Worm (Caenorhabditis elegans): ENCODE results near the gene fan-1.

The fan-1 gene

DNA sequence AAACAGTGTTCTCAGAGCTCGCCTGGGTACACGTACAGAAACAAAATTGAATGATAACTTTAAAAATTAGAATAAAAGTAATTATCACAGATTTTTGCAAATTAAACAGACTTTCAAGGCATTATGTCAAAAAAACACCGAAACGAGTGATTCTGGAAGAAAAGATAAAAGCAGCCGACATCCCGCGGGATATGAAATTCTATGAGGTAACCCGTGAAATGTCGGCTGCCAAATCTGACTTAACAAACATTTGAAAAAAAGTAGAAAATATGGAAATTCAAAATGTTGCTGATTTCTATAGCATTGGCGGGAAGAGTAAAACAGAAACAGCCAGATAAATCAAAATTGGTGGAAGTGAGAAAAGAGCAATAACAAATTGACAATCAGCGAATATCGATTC, 17.1 kb downstream of the fan-1 start:
- peak; percentile 13 for TF ChIP-seq snpc-4 (tag; optimal IDR thresholded peaks at IDR 0.05)
- TF ChIP-seq unc-86 (tag; optimal IDR thresholded peaks at IDR 0.05) = no peak
- TF ChIP-seq hpl-2 (GFP tag; optimal IDR thresholded peaks at IDR 0.05) = no peak
- TF ChIP-seq egl-27 (tag; optimal IDR thresholded peaks at IDR 0.05) = no peak

DNA sequence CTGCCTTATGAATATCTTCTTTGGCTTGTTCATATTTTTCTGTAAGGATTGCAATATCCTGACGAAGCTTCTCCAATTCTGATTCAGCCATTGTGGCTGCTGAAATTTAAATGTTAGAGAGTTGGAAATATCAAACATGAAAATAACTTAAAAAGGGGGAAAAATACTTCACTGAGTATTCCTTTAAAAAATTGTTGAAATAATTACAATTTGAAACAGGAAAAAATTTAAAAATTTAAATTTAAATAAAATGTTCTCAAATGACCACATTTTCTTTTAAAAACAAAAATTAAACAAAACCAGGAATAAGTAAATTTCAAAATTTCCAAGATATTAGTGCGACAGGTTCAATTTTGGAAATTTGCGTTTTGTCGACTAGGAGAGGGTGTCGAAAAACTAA, 23.8 kb downstream of the fan-1 start, which contains the start of gene bicd-1:
TSS of gene bicd-1 (minus strand) at position 101 of the 400 bp plus-strand sequence.
- no peak for TF ChIP-seq elt-3 (tag; optimal IDR thresholded peaks at IDR 0.05)
- no peak for TF ChIP-seq fos-1 (tag; optimal IDR thresholded peaks at IDR 0.05)
- TF ChIP-seq sptf-1 (tag; optimal IDR thresholded peaks at IDR 0.05) = no peak

DNA sequence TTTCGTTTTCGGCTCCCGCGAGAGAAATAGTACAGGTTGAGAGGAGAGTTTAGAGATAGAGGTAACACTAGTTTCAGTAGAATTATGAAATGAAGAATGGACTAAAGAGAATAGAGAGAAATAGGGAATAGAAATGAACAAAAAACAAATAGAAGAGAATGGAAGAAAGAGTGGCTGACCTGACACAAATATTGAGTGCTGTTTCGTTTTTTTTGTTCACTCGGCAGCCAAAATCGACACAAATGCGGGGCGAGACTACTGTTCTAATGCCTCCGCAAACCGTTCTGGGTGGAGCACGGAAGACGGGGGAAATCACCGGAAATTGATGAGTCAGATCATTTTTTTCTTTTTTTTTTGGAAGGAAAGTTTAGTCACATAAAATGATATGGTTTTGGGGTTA, 24.2 kb downstream of the fan-1 start:
- TF ChIP-seq snu-23 (GFP tag; optimal IDR thresholded peaks at IDR 0.05) = peak; percentile 4
- no peak for TF ChIP-seq efl-1 (optimal IDR thresholded peaks at IDR 0.05)
- peak in 1 of 2 experiments; percentile 84 for TF ChIP-seq efl-1 (GFP tag; optimal IDR thresholded peaks at IDR 0.05 in 1 of 2)
- no peak for TF ChIP-seq nhr-11 (tag; optimal IDR thresholded peaks at IDR 0.05)

DNA sequence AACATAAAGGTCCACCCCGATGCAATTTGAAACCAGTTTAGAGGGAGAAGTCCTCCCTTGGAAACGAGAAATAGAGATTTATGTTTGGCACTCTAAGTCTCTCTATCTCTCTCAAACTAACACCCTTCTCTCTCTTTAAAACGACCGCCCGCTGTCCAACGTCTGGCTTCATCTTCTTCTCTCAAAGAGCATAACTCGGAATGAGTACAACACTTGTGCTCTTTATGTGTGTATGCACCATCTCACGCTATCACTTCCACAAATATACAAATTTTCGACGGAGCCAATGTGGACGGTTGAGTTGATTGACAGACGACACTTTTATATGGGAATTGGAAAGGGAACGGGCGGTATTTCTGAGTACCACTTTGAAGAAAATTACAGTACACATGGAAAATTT, 25.9 kb downstream of the fan-1 start:
- TF ChIP-seq alr-1 (tag; optimal IDR thresholded peaks at IDR 0.05; ENCODE audit: borderline replicate concordance) (no peak), nhr-71 (tag; optimal IDR thresholded peaks at IDR 0.05) (peak; percentile 26), efl-1 (optimal IDR thresholded peaks at IDR 0.05) (peak in 1 of 2 experiments; percentile 18), efl-1 (GFP tag; optimal IDR thresholded peaks at IDR 0.05 in 1 of 2) (no peak), pqm-1 (tag; optimal IDR thresholded peaks at IDR 0.05) (no peak), ceh-82 (tag; optimal IDR thresholded peaks at IDR 0.05) (peak in 1 of 3 experiments; percentile 20), lin-35 (GFP tag; optimal IDR thresholded peaks at IDR 0.05) (peak in 1 of 2 experiments; percentile 31), dsc-1 (tag; optimal IDR thresholded peaks at IDR 0.05) (peak; percentile 9)

DNA sequence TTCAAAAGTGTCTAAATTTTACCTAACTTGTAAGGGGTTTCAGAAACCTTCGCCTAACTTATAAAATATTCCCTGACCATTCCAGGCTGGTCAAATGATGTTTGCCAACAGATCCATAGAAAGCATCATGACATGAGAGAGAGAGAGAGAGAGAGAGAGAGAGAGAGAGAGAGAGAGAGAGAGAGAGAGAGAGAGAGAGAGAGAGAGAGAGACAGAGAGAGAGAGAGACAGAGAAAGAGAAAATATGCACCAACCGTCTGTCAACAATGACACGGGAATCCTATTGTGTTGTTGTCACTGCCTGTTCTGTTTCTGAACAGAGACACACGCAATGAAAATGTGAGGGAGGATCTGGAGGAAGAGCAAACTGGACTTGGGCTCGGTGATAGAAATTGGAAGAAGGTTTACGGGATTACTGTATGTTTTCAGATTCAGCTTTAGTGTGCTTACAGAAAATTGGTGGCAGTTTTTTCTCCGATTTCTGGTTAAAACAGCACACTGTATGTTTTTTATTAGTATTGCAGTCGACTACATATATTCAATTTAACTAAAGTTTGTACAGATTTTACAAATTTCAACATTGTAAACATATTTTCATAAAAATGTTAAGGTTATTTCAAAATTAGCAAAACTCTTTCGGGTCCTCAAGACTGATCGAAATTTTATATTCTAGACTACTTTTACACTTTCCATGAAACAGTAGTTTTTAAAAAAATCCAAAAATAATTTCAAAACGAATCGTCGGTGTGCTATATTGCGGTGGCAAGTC, 27.7 kb downstream of the fan-1 start:
- TF ChIP-seq aha-1 (tag; optimal IDR thresholded peaks at IDR 0.05) (no peak), lin-14 (GFP tag; optimal IDR thresholded peaks at IDR 0.05) (peak; percentile 13), snpc-4 (tag; optimal IDR thresholded peaks at IDR 0.05) (no peak), nhr-19 (GFP tag; conservative IDR thresholded peaks at IDR 0.05) (no peak), mab-9 (GFP tag; IDR thresholded peaks at IDR 0.05) (no peak), lin-35 (GFP tag; optimal IDR thresholded peaks at IDR 0.05) (peak in 1 of 2 experiments; percentile 47), nhr-90 (tag; optimal IDR thresholded peaks at IDR 0.05; ENCODE audit: poor library complexity) (no peak), dpl-1 (GFP tag; optimal IDR thresholded peaks at IDR 0.05) (no peak), nhr-77 (tag; optimal IDR thresholded peaks at IDR 0.05) (no peak), lsy-2 (tag; optimal IDR thresholded peaks at IDR 0.05) (no peak), mep-1 (tag; optimal IDR thresholded peaks at IDR 0.05) (peak; percentile 40), efl-1 (optimal IDR thresholded peaks at IDR 0.05) (peak; percentile 12 to 27), efl-1 (GFP tag; optimal IDR thresholded peaks at IDR 0.05 in 1 of 2) (no peak), vab-15 (tag; optimal IDR thresholded peaks at IDR 0.05) (no peak), nhr-237 (tag; optimal IDR thresholded peaks at IDR 0.05) (no peak), ama-1 (optimal IDR thresholded peaks at IDR 0.05) (no peak), pag-3 (tag; optimal IDR thresholded peaks at IDR 0.05; ENCODE audit: borderline replicate concordance, insufficient read depth) (no peak), nhr-84 (tag; optimal IDR thresholded peaks at IDR 0.05) (no peak), lin-39 (tag; optimal IDR thresholded peaks at IDR 0.05) (no peak), nhr-11 (tag; optimal IDR thresholded peaks at IDR 0.05) (no peak), hlh-17 (GFP tag; optimal IDR thresholded peaks at IDR 0.05; ENCODE audit: borderline replicate concordance) (no peak), nhr-28 (tag; optimal IDR thresholded peaks at IDR 0.05) (no peak), C34B4.2 (tag; optimal IDR thresholded peaks at IDR 0.05) (no peak), jun-1 (tag; optimal IDR thresholded peaks at IDR 0.05) (peak; percentile 14)
